Fruit fly (Drosophila melanogaster) S2 (cell line): Measurements from ENCODE around the gene amrt.

ENCODE experiments used
- CG8478 ChIP-seq: fragments of >200 bp; optimal IDR thresholded peaks from 2 replicates; lab custom pipeline; 2018
- CTCF ChIP-seq, 2 experiments: fragments of >200 bp; optimal IDR thresholded peaks; 2 replicates each; lab custom pipeline; 2018

- TF ChIP-seq CG8478 (lab: Kevin White, UChicago) (no peak), CTCF (optimal IDR thresholded peaks at IDR 0.05; lab: Kevin White, UChicago) (peak; percentile 4 to 39)
Measured at dm6 chrX:13805554-13805953, 23.3 kb downstream of the amrt start.
